Worm (Caenorhabditis elegans): ENCODE data around the gene ZK721.3.

DNA sequence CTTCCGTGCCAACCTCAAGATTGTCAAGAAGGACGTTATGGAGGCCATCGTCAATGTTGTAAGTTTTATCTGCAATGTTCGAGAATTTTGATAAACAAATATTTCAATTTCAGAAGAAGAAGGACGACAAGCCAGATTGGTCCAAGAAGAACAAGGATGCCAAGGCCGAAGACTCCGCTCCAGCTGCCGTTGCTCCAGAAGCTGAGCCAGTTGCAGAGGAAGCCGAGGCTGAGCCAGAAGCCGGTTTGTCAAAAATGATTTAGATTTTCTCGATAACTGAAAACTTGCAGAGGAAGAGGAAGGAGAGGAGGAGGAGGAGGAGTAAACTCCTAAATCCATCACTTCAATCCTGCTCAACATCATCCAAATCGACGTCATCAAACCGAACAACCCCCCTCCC, 5.8 kb downstream of the ZK721.3 start:
- TF ChIP-seq F44E2.7 (GFP tag; IDR thresholded peaks at IDR 0.05) (no peak), F49E8.2 (tag; optimal IDR thresholded peaks at IDR 0.05; ENCODE audit: borderline replicate concordance) (no peak)

Measured in whole organism, L4 larva.